Fruit fly (Drosophila melanogaster) whole organism, embryonic: Measurements from ENCODE around the gene CG33946.

Source experiments
- Awh ChIP-seq: fragments of 200-800 bp; sonication (Bioruptor generic); IDR thresholded peaks from 2 replicates; pipeline ENCODE4, ENCODE4 v1.3.6; 2022; ENCODE audit warnings: missing biosample characterization, missing genetic modification characterization
- CG10431 ChIP-seq: fragments of 200-800 bp; sonication (Bioruptor generic); optimal IDR thresholded peaks from 3 replicates; lab custom pipeline; 2018; ENCODE audit warnings: missing biosample characterization, mild to moderate bottlenecking, missing genetic modification characterization
- CG14667 ChIP-seq: fragments of 200-800 bp; sonication (Bioruptor generic); IDR thresholded peaks from 2 replicates; pipeline ENCODE4 v1.3.6; 2022; ENCODE audit warnings: missing biosample characterization, missing genetic modification characterization
- CG18262 ChIP-seq: fragments of 200-800 bp; optimal IDR thresholded peaks from 3 replicates; lab custom pipeline; 2019; ENCODE audit warnings: missing biosample characterization, mild to moderate bottlenecking, missing genetic modification characterization, moderate library complexity
- CG9437 ChIP-seq: fragments of 200-800 bp; sonication (Bioruptor generic); optimal IDR thresholded peaks from 2 replicates; lab custom pipeline; 2018; ENCODE audit warnings: missing biosample characterization, mild to moderate bottlenecking, missing genetic modification characterization
- Lpt ChIP-seq: fragments of >200 bp; optimal IDR thresholded peaks from 2 replicates; lab custom pipeline; 2018; ENCODE audit warnings: missing biosample characterization, missing genetic modification characterization
- Optix ChIP-seq: fragments of 200-800 bp; sonication (Bioruptor generic); IDR thresholded peaks from 3 replicates; pipeline ENCODE4 v1.3.6; 2022; ENCODE audit warnings: missing biosample characterization, missing genetic modification characterization
- dati ChIP-seq: fragments of 200-800 bp; sonication (Bioruptor generic); IDR thresholded peaks from 2 replicates; pipeline ENCODE4 v1.3.6; 2022; ENCODE audit warnings: missing biosample characterization, missing genetic modification characterization
- h ChIP-seq: fragments of >200 bp; optimal IDR thresholded peaks from 2 replicates; lab custom pipeline; 2017
- tup ChIP-seq: fragments of 200-800 bp; sonication (Bioruptor generic); optimal IDR thresholded peaks from 2 replicates; lab custom pipeline; 2016; ENCODE audit warnings: missing biosample characterization, mild to moderate bottlenecking, missing genetic modification characterization, moderate library complexity

DNA sequence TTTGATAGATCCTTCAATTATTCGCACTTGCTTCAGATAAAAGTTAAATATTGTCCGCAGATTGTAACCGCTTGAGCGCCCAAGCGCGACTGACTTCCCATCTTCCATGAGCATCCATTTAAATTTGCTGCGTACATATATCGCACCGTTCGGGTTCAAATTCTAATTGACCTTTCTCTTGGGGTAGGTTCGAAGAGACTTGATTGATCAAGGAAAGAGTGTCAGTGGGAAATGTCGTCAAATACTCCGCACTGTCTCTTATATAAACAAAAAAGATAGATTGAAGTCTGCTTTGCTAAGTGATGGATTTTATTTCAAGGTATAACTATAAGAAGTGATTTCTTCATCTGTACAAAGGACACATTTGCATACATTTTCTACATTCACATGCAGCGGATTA lies 25.3 kb downstream of the CG33946 start, which contains the start of gene Mdr65:
- TF ChIP-seq CG9437 (GFP tag; lab: Kevin White, UChicago) (no peak), tup (GFP tag; lab: Kevin White, UChicago) (no peak), h (lab: Kevin White, UChicago) (no peak), Optix (GFP tag; lab: Robert Waterston, UW) (no peak), Awh (GFP tag; lab: Robert Waterston, UW) (no peak), CG14667 (GFP tag; lab: Robert Waterston, UW) (no peak), CG18262 (tag; lab: Kevin White, UChicago) (no peak), Lpt (no peak), dati (GFP tag; lab: Robert Waterston, UW) (no peak), CG10431 (GFP tag; lab: Kevin White, UChicago) (no peak)
